Worm (Caenorhabditis elegans) whole organism, L4 larva: ENCODE results near the gene K05F6.8.

Source experiments
- nhr-237 ChIP-seq: sonication (generic microtip); optimal IDR thresholded peaks from 2 replicates; lab custom pipeline; 2017; ENCODE audit warnings: missing biosample characterization, missing genetic modification characterization
- unc-62 ChIP-seq, 3 experiments: fragments of 150-350 bp in 1 of 3; sonication (generic microtip); optimal IDR thresholded peaks in 2 of 3; peaks in 1 of 3; 1 replicate in 1 of 3; 2 replicates in 2 of 3; lab custom pipeline; 2014 to 2017; ENCODE audit warnings: missing biosample characterization in 3 of 3, missing genetic modification characterization in 3 of 3, missing genetic modification reagents in 3 of 3, missing genotype in 1 of 3

DNA sequence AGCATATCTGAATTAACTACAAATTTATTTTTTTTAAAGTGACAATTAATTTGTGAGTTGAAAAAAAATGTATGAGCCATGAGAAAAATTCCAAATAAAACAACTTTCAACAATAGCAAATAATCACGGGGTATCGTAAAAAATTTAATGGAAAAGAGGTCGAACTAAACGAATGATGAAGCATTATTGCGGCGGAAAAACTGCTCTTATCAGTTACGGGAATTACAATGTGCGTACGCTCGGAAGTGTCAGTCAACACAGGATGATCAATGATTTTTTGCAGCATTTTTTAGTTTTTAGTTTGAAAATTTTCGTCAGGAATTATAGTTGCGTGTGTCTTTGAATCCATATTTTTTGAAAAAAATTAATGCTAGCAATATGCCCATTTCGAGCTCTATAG is 9.2 kb upstream of the K05F6.8 start:
- TF ChIP-seq unc-62 (GFP tag; optimal IDR thresholded peaks at IDR 0.05 in 1 of 2; lab: Kevin White, UChicago) (no peak), unc-62 (tag; optimal IDR thresholded peaks at IDR 0.05; lab: Kevin White, UChicago) (no peak), nhr-237 (tag; lab: Kevin White, UChicago) (no peak)
